Fruit fly (Drosophila melanogaster): ENCODE data around the gene Nrx-IV.

Nrx-IV gene

dm6 chr3L:12145709-12146694 lies at the start of gene Nrx-IV, which contains the start of gene eIF3l:
TSS of gene Nrx-IV (plus strand) at chr3L:12146519.
TSS of gene eIF3l (minus strand) at chr3L:12146097.
- TF ChIP-seq CG8478 (optimal IDR thresholded peaks at IDR 0.05) (no peak), CTCF (optimal IDR thresholded peaks at IDR 0.05) (no peak)

- TF ChIP-seq CG8478 (optimal IDR thresholded peaks at IDR 0.05) (no peak), CTCF (optimal IDR thresholded peaks at IDR 0.05) (no peak)
These were observed 49.3 kb upstream of the Nrx-IV start for dm6 chr3L:12096799-12097662.

dm6 chr3L:12099329-12100031 lies 46.8 kb upstream of the Nrx-IV start:
- TF ChIP-seq CG8478 (optimal IDR thresholded peaks at IDR 0.05) (no peak), CTCF (optimal IDR thresholded peaks at IDR 0.05) (no peak)

dm6 chr3L:12101924-12102383 lies 44.4 kb upstream of the Nrx-IV start:
- TF ChIP-seq CTCF (optimal IDR thresholded peaks at IDR 0.05) (no peak), CG8478 (optimal IDR thresholded peaks at IDR 0.05) (no peak)

dm6 chr3L:12107378-12107777 lies 38.9 kb upstream of the Nrx-IV start:
- no peak for TF ChIP-seq CG8478 (optimal IDR thresholded peaks at IDR 0.05)
- TF ChIP-seq CTCF (optimal IDR thresholded peaks at IDR 0.05), result no peak

dm6 chr3L:12108515-12108914 lies 37.8 kb upstream of the Nrx-IV start:
- TF ChIP-seq CG8478 (optimal IDR thresholded peaks at IDR 0.05) (no peak), CTCF (optimal IDR thresholded peaks at IDR 0.05) (no peak)

- no peak for TF ChIP-seq CG8478 (optimal IDR thresholded peaks at IDR 0.05)
- TF ChIP-seq CTCF (optimal IDR thresholded peaks at IDR 0.05), result no peak
These were observed 37.2 kb upstream of the Nrx-IV start for dm6 chr3L:12109045-12109632.

- TF ChIP-seq CG8478 (optimal IDR thresholded peaks at IDR 0.05) (no peak), CTCF (optimal IDR thresholded peaks at IDR 0.05) (no peak)
These were observed 35.0 kb upstream of the Nrx-IV start for dm6 chr3L:12111081-12111958.

- TF ChIP-seq CTCF (optimal IDR thresholded peaks at IDR 0.05) (no peak), CG8478 (optimal IDR thresholded peaks at IDR 0.05) (no peak)
These were observed 33.4 kb upstream of the Nrx-IV start for dm6 chr3L:12112967-12113366.

- TF ChIP-seq CTCF (optimal IDR thresholded peaks at IDR 0.05), result no peak
- no peak for TF ChIP-seq CG8478 (optimal IDR thresholded peaks at IDR 0.05)
These were observed 32.7 kb upstream of the Nrx-IV start for dm6 chr3L:12113589-12113988.

dm6 chr3L:12114188-12114587 lies 32.1 kb upstream of the Nrx-IV start:
- TF ChIP-seq CG8478 (optimal IDR thresholded peaks at IDR 0.05) (no peak), CTCF (optimal IDR thresholded peaks at IDR 0.05) (no peak)

- TF ChIP-seq CTCF (optimal IDR thresholded peaks at IDR 0.05), result no peak
- no peak for TF ChIP-seq CG8478 (optimal IDR thresholded peaks at IDR 0.05)
These were observed 31.2 kb upstream of the Nrx-IV start for dm6 chr3L:12115103-12115502.

dm6 chr3L:12115966-12116735 lies 30.2 kb upstream of the Nrx-IV start, which contains the start of gene vers:
TSS of gene vers (plus strand) at chr3L:12116101.
- TF ChIP-seq CG8478 (optimal IDR thresholded peaks at IDR 0.05) (no peak), CTCF (optimal IDR thresholded peaks at IDR 0.05) (no peak)
